Worm (Caenorhabditis elegans): ENCODE results near the gene C02B10.4.

The C02B10.4 gene

ce11 chrIV:5086243-5086960, 5.0 kb upstream of the C02B10.4 start (continued):
- TF ChIP-seq dpl-1 (GFP tag; optimal IDR thresholded peaks at IDR 0.05) (no peak), fos-1 (tag; optimal IDR thresholded peaks at IDR 0.05) (no peak)

ce11 chrIV:5086961-5087326, 4.4 kb upstream of the C02B10.4 start:
- TF ChIP-seq mes-2 (tag; optimal IDR thresholded peaks at IDR 0.05; ENCODE audit: poor library complexity, severe bottlenecking) (no peak), ceh-44 (GFP tag; IDR thresholded peaks at IDR 0.05) (no peak), ceh-20 (GFP tag; IDR thresholded peaks at IDR 0.05) (peak; percentile 46; the same call in 1 of the 2 replicates), ZK546.5 (tag; optimal IDR thresholded peaks at IDR 0.05) (no peak), dpl-1 (GFP tag; optimal IDR thresholded peaks at IDR 0.05) (no peak), nhr-237 (tag; optimal IDR thresholded peaks at IDR 0.05) (no peak), nhr-28 (tag; optimal IDR thresholded peaks at IDR 0.05) (no peak), F10B5.3 (tag; optimal IDR thresholded peaks at IDR 0.05) (no peak), ceh-28 (tag; optimal IDR thresholded peaks at IDR 0.05) (no peak), daf-19 (GFP tag; conservative IDR thresholded peaks at IDR 0.05) (no peak), pha-4 (GFP tag; IDR thresholded peaks at IDR 0.05) (no peak; the same call in 1 of the 2 replicates), pha-4 (tag; optimal IDR thresholded peaks at IDR 0.05) (no peak), F37D6.2 (tag; optimal IDR thresholded peaks at IDR 0.05) (no peak), dmd-9 (GFP tag; IDR thresholded peaks at IDR 0.05) (no peak), lin-1 (GFP tag; IDR thresholded peaks at IDR 0.05) (0 out of 2 replicates have a peak, but pooled peaks have one; percentile 10), hlh-11 (tag; optimal IDR thresholded peaks at IDR 0.05) (no peak), Y105C5A.15 (GFP tag; IDR thresholded peaks at IDR 0.05) (no peak), ceh-82 (tag; optimal IDR thresholded peaks at IDR 0.05) (no peak), jun-1 (tag; optimal IDR thresholded peaks at IDR 0.05) (no peak), hlh-30 (tag; optimal IDR thresholded peaks at IDR 0.05; ENCODE audit: insufficient read depth) (no peak), unc-130 (GFP tag; optimal IDR thresholded peaks at IDR 0.05) (no peak), fkh-10 (GFP tag; optimal IDR thresholded peaks at IDR 0.05) (no peak), vab-7 (GFP tag; IDR thresholded peaks at IDR 0.05) (no peak), zip-2 (tag; optimal IDR thresholded peaks at IDR 0.05) (no peak), ZK337.2 (GFP tag; IDR thresholded peaks at IDR 0.05) (no peak), nhr-102 (tag; optimal IDR thresholded peaks at IDR 0.05) (no peak), daf-12 (tag; optimal IDR thresholded peaks at IDR 0.05) (no peak), set-16 (GFP tag; IDR thresholded peaks at IDR 0.05) (no peak), ztf-11 (tag; optimal IDR thresholded peaks at IDR 0.05) (no peak), rbr-2 (tag; optimal IDR thresholded peaks at IDR 0.05) (peak; percentile 11), lir-3 (tag; optimal IDR thresholded peaks at IDR 0.05) (no peak), nhr-11 (tag; optimal IDR thresholded peaks at IDR 0.05) (no peak), lin-38 (GFP tag; IDR thresholded peaks at IDR 0.05) (no peak; the same call in 1 of the 2 replicates), zfp-3 (GFP tag; conservative IDR thresholded peaks at IDR 0.05) (0 out of 2 replicates have a peak, but pooled peaks have one; percentile 50), pqm-1 (tag; optimal IDR thresholded peaks at IDR 0.05) (no peak), attf-4 (tag; optimal IDR thresholded peaks at IDR 0.05) (no peak), mdl-1 (tag; optimal IDR thresholded peaks at IDR 0.05) (no peak), nhr-77 (tag; optimal IDR thresholded peaks at IDR 0.05) (no peak), daf-16 (GFP tag; optimal IDR thresholded peaks at IDR 0.05) (no peak), daf-16 (tag; optimal IDR thresholded peaks at IDR 0.05) (no peak), hif-1 (tag; optimal IDR thresholded peaks at IDR 0.05) (no peak), lsy-2 (tag; optimal IDR thresholded peaks at IDR 0.05) (no peak), unc-62 (GFP tag; optimal IDR thresholded peaks at IDR 0.05 in 1 of 2) (peak in 1 of 2 experiments; percentile 80), unc-62 (tag; optimal IDR thresholded peaks at IDR 0.05) (no peak), Y5F2A.4 (GFP tag; optimal IDR thresholded peaks at IDR 0.05) (no peak), lin-15B (tag; optimal IDR thresholded peaks at IDR 0.05) (no peak), F26F4.8 (GFP tag; conservative IDR thresholded peaks at IDR 0.05) (no peak), arid-1 (GFP tag; conservative IDR thresholded peaks at IDR 0.05) (no peak; the same call in 1 of the 2 replicates), tra-1 (GFP tag; IDR thresholded peaks at IDR 0.05) (no peak)
